Worm (Caenorhabditis elegans): ENCODE results near the gene Y14H12B.1.

DNA sequence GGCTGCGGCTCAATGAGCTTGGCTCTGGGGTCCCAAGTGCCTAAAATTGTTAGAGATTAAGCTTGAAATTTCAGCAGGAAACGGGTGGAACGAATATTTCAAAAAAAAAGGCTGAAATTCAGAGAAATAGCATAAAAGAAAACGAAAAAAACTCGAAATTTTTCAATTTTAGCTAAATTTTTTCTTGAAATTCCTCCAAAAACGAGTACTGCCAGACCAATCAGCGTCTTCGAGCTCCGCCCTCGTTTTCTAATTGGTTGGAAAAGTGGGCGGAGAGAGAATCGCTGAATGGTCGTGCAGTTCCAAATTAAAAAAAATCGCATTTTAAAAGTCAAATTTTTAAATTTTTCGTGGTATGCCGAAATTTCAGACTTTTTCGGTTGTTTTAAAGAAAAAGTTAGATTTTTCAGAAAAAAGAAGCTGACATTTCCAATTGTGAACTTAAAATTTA lies 6.3 kb upstream of the Y14H12B.1 start, which contains the start of gene plpp-1.1:
- TF ChIP-seq elt-1 (tag; optimal IDR thresholded peaks at IDR 0.05) (no peak), nhr-28 (tag; optimal IDR thresholded peaks at IDR 0.05) (no peak), daf-12 (tag; optimal IDR thresholded peaks at IDR 0.05) (no peak), fos-1 (tag; optimal IDR thresholded peaks at IDR 0.05) (no peak), nhr-11 (tag; optimal IDR thresholded peaks at IDR 0.05) (no peak), unc-39 (tag; optimal IDR thresholded peaks at IDR 0.05) (no peak), unc-62 (GFP tag; optimal IDR thresholded peaks at IDR 0.05) (no peak)

Measured in whole organism, L3 larva.